Fruit fly (Drosophila melanogaster): Measurements from ENCODE around the gene CG3793.

CG3793 gene

dm6 chr2L:15761409-15762407 is 2.3 kb upstream of the CG3793 start (continued):
- TF ChIP-seq CG6854 (GFP tag; optimal IDR thresholded peaks at IDR 0.05) (no peak), Nf-YC (tag; optimal IDR thresholded peaks at IDR 0.05) (peak; percentile 41), sisA (GFP tag; IDR thresholded peaks at IDR 0.05) (peak; percentile 81), CG4360 (GFP tag; IDR thresholded peaks at IDR 0.05) (peak; percentile 77), klu (GFP tag; IDR thresholded peaks at IDR 0.05) (no peak), esg (GFP tag; conservative IDR thresholded peaks at IDR 0.05) (peak; percentile 80), CG10462 (GFP tag; optimal IDR thresholded peaks at IDR 0.05) (peak; percentile 24), CG7928 (GFP tag; optimal IDR thresholded peaks at IDR 0.05) (no peak), CG32772 (GFP tag; IDR thresholded peaks at IDR 0.05) (peak; percentile 80), wor (GFP tag; IDR thresholded peaks at IDR 0.05) (peak; percentile 84), zen2 (GFP tag; IDR thresholded peaks at IDR 0.05; ENCODE audit: partially characterized antibody) (no peak), NC2β (GFP tag; optimal IDR thresholded peaks at IDR 0.05) (peak; percentile 22), CG42726 (GFP tag; IDR thresholded peaks at IDR 0.05; ENCODE audit: partially characterized antibody) (no peak), bab2 (GFP tag; optimal IDR thresholded peaks at IDR 0.05) (peak; percentile 50), CG13123 (GFP tag; optimal IDR thresholded peaks at IDR 0.05) (no peak), CG6813 (GFP tag; optimal IDR thresholded peaks at IDR 0.05) (peak; percentile 23), CG4820 (GFP tag; optimal IDR thresholded peaks at IDR 0.05) (peak; percentile 70), abd-A (tag; optimal IDR thresholded peaks at IDR 0.05) (no peak), Mad (GFP tag; optimal IDR thresholded peaks at IDR 0.05) (peak; percentile 34), org-1 (GFP tag; optimal IDR thresholded peaks at IDR 0.05) (peak; percentile 38), nmo (GFP tag; optimal IDR thresholded peaks at IDR 0.05) (peak; percentile 81), CG8924 (tag; optimal IDR thresholded peaks at IDR 0.05) (peak; percentile 85), hb (GFP tag; IDR thresholded peaks at IDR 0.05; ENCODE audit: partially characterized antibody) (no peak), HLH54F (GFP tag; optimal IDR thresholded peaks at IDR 0.05) (no peak), sim (GFP tag; IDR thresholded peaks at IDR 0.05) (peak; percentile 32; the same call in 1 of the 2 replicates), CG11093 (GFP tag; IDR thresholded peaks at IDR 0.05) (peak; percentile 52; the same call in 2 of the 3 replicates), stwl (tag; optimal IDR thresholded peaks at IDR 0.05) (peak; percentile 8), slou (GFP tag; optimal IDR thresholded peaks at IDR 0.05) (peak; percentile 16), Blimp-1 (GFP tag; optimal IDR thresholded peaks at IDR 0.05) (peak; percentile 81), Max (GFP tag; optimal IDR thresholded peaks at IDR 0.05) (peak; percentile 48), Ptx1 (GFP tag; IDR thresholded peaks at IDR 0.05) (peak; percentile 87), Hr3 (GFP tag; optimal IDR thresholded peaks at IDR 0.05) (peak; percentile 76), gce (GFP tag; IDR thresholded peaks at IDR 0.05) (peak; percentile 65; the same call in 1 of the 3 replicates), pzg (GFP tag; optimal IDR thresholded peaks at IDR 0.05) (no peak), lmd (GFP tag; IDR thresholded peaks at IDR 0.05) (peak; percentile 78), Aef1 (GFP tag; IDR thresholded peaks at IDR 0.05) (peak; percentile 87), Adf1 (GFP tag; IDR thresholded peaks at IDR 0.05) (no peak; the same call in 1 of the 2 replicates), CG11695 (GFP tag; IDR thresholded peaks at IDR 0.05) (peak; percentile 87), CG15601 (tag; optimal IDR thresholded peaks at IDR 0.05) (peak; percentile 66), ro (GFP tag; IDR thresholded peaks at IDR 0.05) (peak; percentile 27; the same call in 1 of the 2 replicates), ham (GFP tag; IDR thresholded peaks at IDR 0.05) (no peak), CG11247 (GFP tag; IDR thresholded peaks at IDR 0.05) (peak; percentile 55; the same call in 1 of the 2 replicates), Gug (GFP tag; IDR thresholded peaks at IDR 0.05) (peak; percentile 44; the same call in 2 of the 4 replicates), az2 (GFP tag; optimal IDR thresholded peaks at IDR 0.05) (peak; percentile 66), Atf3 (GFP tag; optimal IDR thresholded peaks at IDR 0.05) (no peak), CG2875 (GFP tag; optimal IDR thresholded peaks at IDR 0.05) (peak; percentile 66), ems (GFP tag; optimal IDR thresholded peaks at IDR 0.05) (peak; percentile 44), cad (GFP tag; optimal IDR thresholded peaks at IDR 0.05) (no peak), chif (GFP tag; optimal IDR thresholded peaks at IDR 0.05) (peak; percentile 30 to 61)

Measured in whole organism, embryonic.